Fruit fly (Drosophila melanogaster) whole organism: ENCODE measurements around the gene CG33061.

ENCODE experiments used
- CG8478 ChIP-seq: fragments of >200 bp; optimal IDR thresholded peaks from 2 replicates; lab custom pipeline; 2018; ENCODE audit warnings: inconsistent platforms
- Dll ChIP-seq: fragments of >200 bp; optimal IDR thresholded peaks from 2 replicates; lab custom pipeline; 2017
- EcR ChIP-seq, 2 experiments: fragments of >200 bp; optimal IDR thresholded peaks; 2 replicates each; lab custom pipeline; 2017; ENCODE audit warnings: missing biosample characterization in 2 of 2, missing genetic modification characterization in 2 of 2, missing genetic modification reagents in 2 of 2
- pan ChIP-seq: fragments of >200 bp; optimal IDR thresholded peaks from 2 replicates; lab custom pipeline; 2017
- psq ChIP-seq: fragments of >200 bp; optimal IDR thresholded peaks from 2 replicates; lab custom pipeline; 2017
- usp ChIP-seq: fragments of >200 bp; optimal IDR thresholded peaks from 2 replicates; lab custom pipeline; 2017; ENCODE audit warnings: missing biosample characterization, missing genetic modification characterization, mixed read lengths

DNA sequence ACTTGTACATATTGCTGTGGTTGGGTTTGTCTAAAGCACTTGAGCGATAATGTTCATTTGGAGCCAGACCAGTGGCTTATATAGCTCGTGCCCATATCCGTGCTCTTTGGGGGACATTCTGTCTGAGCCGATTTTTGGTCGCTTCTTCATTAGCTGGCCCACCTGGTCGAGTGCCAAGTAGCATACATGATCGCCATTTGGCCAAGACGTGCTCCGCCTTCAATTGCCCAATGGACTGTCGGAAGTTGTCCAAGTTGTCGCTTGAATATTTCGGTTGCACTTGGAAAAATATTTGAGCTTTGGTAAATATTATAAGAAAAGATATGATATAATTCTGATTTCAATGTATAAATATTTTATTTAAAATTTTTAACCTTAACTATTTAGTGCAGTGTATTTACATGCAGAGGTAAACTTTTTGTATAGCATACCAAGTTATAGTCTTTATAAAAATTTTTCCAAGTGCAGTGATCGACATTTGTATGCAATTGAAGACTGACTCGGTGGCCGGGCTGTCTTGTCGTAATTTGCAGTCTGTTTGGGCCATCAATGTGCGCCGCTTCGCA is 44.2 kb upstream of the CG33061 start, which contains the start of gene CG13047:
- no peak for TF ChIP-seq CG8478 (lab: Kevin White, UChicago)
- TF ChIP-seq psq (lab: Kevin White, UChicago), result no peak
- TF ChIP-seq EcR (GFP tag; optimal IDR thresholded peaks at IDR 0.05; lab: Kevin White, UChicago), result no peak
- no peak for TF ChIP-seq pan (lab: Kevin White, UChicago)
- no peak for TF ChIP-seq Dll
- no peak for TF ChIP-seq usp (GFP tag; lab: Kevin White, UChicago)
